Worm (Caenorhabditis elegans) whole organism, midembryonic: ENCODE measurements around the gene srg-39.

ENCODE experiments used
- T22C8.4 ChIP-seq: fragments of 200-800 bp; sonication (Bioruptor generic); IDR thresholded peaks from 2 replicates; pipeline ENCODE4 v1.3.6; 2022; ENCODE audit warnings: missing genetic modification characterization, missing compliant biosample characterization
- cog-1 ChIP-seq: sonication (generic microtip); optimal IDR thresholded peaks from 2 replicates; lab custom pipeline; 2016; ENCODE audit warnings: missing genetic modification characterization, missing compliant biosample characterization
- flt-1 ChIP-seq: fragments of 200-800 bp; sonication (Bioruptor generic); IDR thresholded peaks from 2 replicates; pipeline ENCODE4 v1.3.6; 2022; ENCODE audit warnings: missing genetic modification characterization, missing compliant biosample characterization
- klf-2 ChIP-seq: fragments of 200-800 bp; sonication (Bioruptor generic); conservative IDR thresholded peaks from 2 replicates; pipeline ENCODE4 v1.3.6; 2022; ENCODE audit warnings: missing genetic modification reagents, missing genetic modification characterization, missing compliant biosample characterization
- med-1 ChIP-seq: sonication (generic microtip); optimal IDR thresholded peaks from 2 replicates; lab custom pipeline; 2017; ENCODE audit warnings: missing genetic modification characterization, mild to moderate bottlenecking, missing compliant biosample characterization, antibody characterized with exemption, missing genetic modification reagents; ENCODE audit not compliant: insufficient read depth
- ref-1 ChIP-seq: fragments of 200-800 bp; sonication (Bioruptor generic); conservative IDR thresholded peaks from 2 replicates; pipeline ENCODE4 v1.3.6; 2022; ENCODE audit warnings: missing genetic modification reagents, missing genetic modification characterization, missing compliant biosample characterization
- tab-1 ChIP-seq: fragments of 200-800 bp; sonication (Bioruptor generic); IDR thresholded peaks from 2 replicates; pipeline ENCODE4 v1.3.6; 2022; ENCODE audit warnings: missing genetic modification characterization, missing compliant biosample characterization
- ztf-23 ChIP-seq: fragments of 200-800 bp; sonication (Bioruptor generic); IDR thresholded peaks from 2 replicates; pipeline ENCODE4 v1.3.6; 2022; ENCODE audit warnings: missing genetic modification reagents, missing genetic modification characterization, missing compliant biosample characterization
- ztf-29 ChIP-seq: fragments of 200-800 bp; sonication (Bioruptor generic); IDR thresholded peaks from 2 replicates; pipeline ENCODE4 v1.3.6; 2022; ENCODE audit warnings: missing genetic modification reagents, missing genetic modification characterization, missing compliant biosample characterization

srg-39 gene

ce11 chrV:11155553-11155952 lies 3.3 kb upstream of the srg-39 start, which contains the start of gene srg-38:
srg-38 (minus strand) TSS chrV:11155653.
- no peak for TF ChIP-seq ztf-29 (GFP tag; lab: Robert Waterston, UW)
- TF ChIP-seq ref-1 (GFP tag; lab: Robert Waterston, UW), result no peak
- TF ChIP-seq klf-2, result no peak
- TF ChIP-seq ztf-23 (GFP tag; lab: Robert Waterston, UW), result no peak
- TF ChIP-seq cog-1 (tag; lab: Kevin White, UChicago), result no peak
- TF ChIP-seq tab-1 (GFP tag; lab: Robert Waterston, UW), result no peak
- no peak for TF ChIP-seq med-1 (GFP tag; lab: Kevin White, UChicago)
- no peak for TF ChIP-seq flt-1 (GFP tag; lab: Robert Waterston, UW)
- TF ChIP-seq T22C8.4 (GFP tag; lab: Robert Waterston, UW), result no peak

ce11 chrV:11149405-11149804 lies 2.8 kb downstream of the srg-39 start, which contains the start of gene T19C4.1:
T19C4.1 (plus strand) TSS chrV:11149705.
- no peak for TF ChIP-seq ztf-23 (GFP tag; lab: Robert Waterston, UW)
- no peak for TF ChIP-seq T22C8.4 (GFP tag; lab: Robert Waterston, UW)
- no peak for TF ChIP-seq med-1 (GFP tag; lab: Kevin White, UChicago)
- TF ChIP-seq flt-1 (GFP tag; lab: Robert Waterston, UW), result no peak
- TF ChIP-seq ref-1 (GFP tag; lab: Robert Waterston, UW), result no peak
- TF ChIP-seq ztf-29 (GFP tag; lab: Robert Waterston, UW), result no peak
- TF ChIP-seq klf-2, result no peak
- TF ChIP-seq tab-1 (GFP tag; lab: Robert Waterston, UW), result no peak
- TF ChIP-seq cog-1 (tag; lab: Kevin White, UChicago), result no peak

ce11 chrV:11148971-11149370 lies 3.3 kb downstream of the srg-39 start:
- TF ChIP-seq ref-1 (GFP tag; lab: Robert Waterston, UW), result no peak
- TF ChIP-seq flt-1 (GFP tag; lab: Robert Waterston, UW), result no peak
- no peak for TF ChIP-seq klf-2
- TF ChIP-seq med-1 (GFP tag; lab: Kevin White, UChicago), result no peak
- no peak for TF ChIP-seq T22C8.4 (GFP tag; lab: Robert Waterston, UW)
- no peak for TF ChIP-seq cog-1 (tag; lab: Kevin White, UChicago)
- no peak for TF ChIP-seq ztf-23 (GFP tag; lab: Robert Waterston, UW)
- TF ChIP-seq ztf-29 (GFP tag; lab: Robert Waterston, UW), result no peak
- TF ChIP-seq tab-1 (GFP tag; lab: Robert Waterston, UW), result no peak

ce11 chrV:11147780-11148144 lies 4.5 kb downstream of the srg-39 start:
- TF ChIP-seq T22C8.4 (GFP tag; lab: Robert Waterston, UW) (no peak), klf-2 (no peak), ztf-29 (GFP tag; lab: Robert Waterston, UW) (no peak), med-1 (GFP tag; lab: Kevin White, UChicago) (no peak), tab-1 (GFP tag; lab: Robert Waterston, UW) (no peak), ztf-23 (GFP tag; lab: Robert Waterston, UW) (no peak), flt-1 (GFP tag; lab: Robert Waterston, UW) (no peak), ref-1 (GFP tag; lab: Robert Waterston, UW) (no peak), cog-1 (tag; lab: Kevin White, UChicago) (no peak)

ce11 chrV:11146958-11147779 lies 5.1 kb downstream of the srg-39 start, which contains the start of the genes T19C4.24 and nlp-33:
T19C4.24 (minus strand) TSS chrV:11147008.
nlp-33 (plus strand) TSS chrV:11147346.
- no peak for TF ChIP-seq ztf-23 (GFP tag; lab: Robert Waterston, UW)
- no peak for TF ChIP-seq med-1 (GFP tag; lab: Kevin White, UChicago)
- no peak for TF ChIP-seq ref-1 (GFP tag; lab: Robert Waterston, UW)

- no peak for TF ChIP-seq ztf-23 (GFP tag; lab: Robert Waterston, UW)
- TF ChIP-seq cog-1 (tag; lab: Kevin White, UChicago), result no peak
- TF ChIP-seq tab-1 (GFP tag; lab: Robert Waterston, UW), result no peak
- TF ChIP-seq flt-1 (GFP tag; lab: Robert Waterston, UW), result no peak
- TF ChIP-seq T22C8.4 (GFP tag; lab: Robert Waterston, UW), result no peak
- no peak for TF ChIP-seq med-1 (GFP tag; lab: Kevin White, UChicago)
- TF ChIP-seq ref-1 (GFP tag; lab: Robert Waterston, UW), result no peak
- TF ChIP-seq klf-2, result no peak
Observed at ce11 chrV:11144694-11145093, 7.5 kb downstream of the srg-39 start, which contains the start of gene C06H2.7. C06H2.7 (minus strand) TSS chrV:11144794.

ce11 chrV:11141179-11141578 lies 11.1 kb downstream of the srg-39 start, which contains the start of gene folt-1:
folt-1 (plus strand) TSS chrV:11141479.
- no peak for TF ChIP-seq T22C8.4 (GFP tag; lab: Robert Waterston, UW)
- TF ChIP-seq med-1 (GFP tag; lab: Kevin White, UChicago), result no peak
- TF ChIP-seq klf-2, result no peak
- no peak for TF ChIP-seq ztf-23 (GFP tag; lab: Robert Waterston, UW)
- TF ChIP-seq ztf-29 (GFP tag; lab: Robert Waterston, UW), result no peak
- no peak for TF ChIP-seq tab-1 (GFP tag; lab: Robert Waterston, UW)
- no peak for TF ChIP-seq flt-1 (GFP tag; lab: Robert Waterston, UW)
- no peak for TF ChIP-seq ref-1 (GFP tag; lab: Robert Waterston, UW)
- no peak for TF ChIP-seq cog-1 (tag; lab: Kevin White, UChicago)

- no peak for TF ChIP-seq med-1 (GFP tag; lab: Kevin White, UChicago)
Observed at ce11 chrV:11140326-11140725, 11.9 kb downstream of the srg-39 start.

- TF ChIP-seq T22C8.4 (GFP tag; lab: Robert Waterston, UW) (no peak), ztf-29 (GFP tag; lab: Robert Waterston, UW) (no peak), ref-1 (GFP tag; lab: Robert Waterston, UW) (no peak)
Observed at ce11 chrV:11134296-11134695, 17.9 kb downstream of the srg-39 start, which contains the start of gene glb-3. glb-3 (plus strand) TSS chrV:11134596.
